Fruit fly (Drosophila melanogaster): ENCODE data around the gene CG14990.
A peak's percentile ranks its signal among the peaks of the same experiment; 100 is the strongest.

CG14990 gene

dm6 chr3L:4121589-4121988 lies 28.6 kb downstream of the CG14990 start:
- TF ChIP-seq CG5204 (GFP tag; optimal IDR thresholded peaks at IDR 0.05) = no peak
- TF ChIP-seq cic (GFP tag; optimal IDR thresholded peaks at IDR 0.05) = no peak
- TF ChIP-seq kay (GFP tag; ENCODE audit: borderline replicate concordance) = peak; percentile 65

dm6 chr3L:4122185-4122767 lies 29.3 kb downstream of the CG14990 start, which contains the start of gene Chd64:
Chd64 (minus strand) TSS chr3L:4122388.
- TF ChIP-seq CG33017 (tag; optimal IDR thresholded peaks at IDR 0.05) (peak; percentile 78), Hr96 (GFP tag; optimal IDR thresholded peaks at IDR 0.05) (peak; percentile 72), Mnt (GFP tag; optimal IDR thresholded peaks at IDR 0.05) (peak; percentile 68), Clk (GFP tag; optimal IDR thresholded peaks at IDR 0.05) (peak; percentile 1), bab1 (GFP tag; optimal IDR thresholded peaks at IDR 0.05) (peak; percentile 80), ovo (GFP tag; optimal IDR thresholded peaks at IDR 0.05) (peak; percentile 55), cnc (optimal IDR thresholded peaks at IDR 0.05) (no peak), CG1620 (GFP tag; optimal IDR thresholded peaks at IDR 0.05) (peak; percentile 45), Crg-1 (GFP tag; optimal IDR thresholded peaks at IDR 0.05) (peak; percentile 75), CG11617 (GFP tag; optimal IDR thresholded peaks at IDR 0.05) (peak; percentile 25), CG12768 (GFP tag; optimal IDR thresholded peaks at IDR 0.05) (peak; percentile 84), kay (GFP tag; ENCODE audit: borderline replicate concordance) (peak; percentile 96), cic (GFP tag; optimal IDR thresholded peaks at IDR 0.05) (peak; percentile 90), tj (GFP tag; optimal IDR thresholded peaks at IDR 0.05) (peak; percentile 56), CG7045 (GFP tag; optimal IDR thresholded peaks at IDR 0.05) (peak; percentile 53), CG5204 (GFP tag; optimal IDR thresholded peaks at IDR 0.05) (no peak), CG14711 (tag; optimal IDR thresholded peaks at IDR 0.05) (peak; percentile 55), pad (GFP tag; optimal IDR thresholded peaks at IDR 0.05) (peak; percentile 59), toe (GFP tag; optimal IDR thresholded peaks at IDR 0.05) (no peak), CG7101 (tag; optimal IDR thresholded peaks at IDR 0.05) (peak; percentile 83)

dm6 chr3L:4125709-4126108 lies 32.7 kb downstream of the CG14990 start:
- TF ChIP-seq pad (GFP tag; optimal IDR thresholded peaks at IDR 0.05) (no peak), tj (GFP tag; optimal IDR thresholded peaks at IDR 0.05) (no peak), bab1 (GFP tag; optimal IDR thresholded peaks at IDR 0.05) (no peak), toe (GFP tag; optimal IDR thresholded peaks at IDR 0.05) (no peak), CG1620 (GFP tag; optimal IDR thresholded peaks at IDR 0.05) (no peak), cnc (optimal IDR thresholded peaks at IDR 0.05) (no peak), ovo (GFP tag; optimal IDR thresholded peaks at IDR 0.05) (no peak), Clk (GFP tag; optimal IDR thresholded peaks at IDR 0.05) (no peak), CG12768 (GFP tag; optimal IDR thresholded peaks at IDR 0.05) (no peak), kay (GFP tag; ENCODE audit: borderline replicate concordance) (no peak), Mnt (GFP tag; optimal IDR thresholded peaks at IDR 0.05) (no peak), CG14711 (tag; optimal IDR thresholded peaks at IDR 0.05) (no peak), CG7045 (GFP tag; optimal IDR thresholded peaks at IDR 0.05) (no peak)

- TF ChIP-seq cic (GFP tag; optimal IDR thresholded peaks at IDR 0.05) (no peak), CG7101 (tag; optimal IDR thresholded peaks at IDR 0.05) (no peak)
Measured at dm6 chr3L:4128579-4128978, 35.6 kb downstream of the CG14990 start.

- TF ChIP-seq CG7045 (GFP tag; optimal IDR thresholded peaks at IDR 0.05) (no peak), CG5204 (GFP tag; optimal IDR thresholded peaks at IDR 0.05) (no peak), kay (GFP tag; ENCODE audit: borderline replicate concordance) (no peak), Clk (GFP tag; optimal IDR thresholded peaks at IDR 0.05) (no peak), CG7101 (tag; optimal IDR thresholded peaks at IDR 0.05) (no peak), Mnt (GFP tag; optimal IDR thresholded peaks at IDR 0.05) (peak; percentile 54), CG14711 (tag; optimal IDR thresholded peaks at IDR 0.05) (no peak), CG11617 (GFP tag; optimal IDR thresholded peaks at IDR 0.05) (no peak), toe (GFP tag; optimal IDR thresholded peaks at IDR 0.05) (no peak), CG33017 (tag; optimal IDR thresholded peaks at IDR 0.05) (no peak), pad (GFP tag; optimal IDR thresholded peaks at IDR 0.05) (no peak), Hr96 (GFP tag; optimal IDR thresholded peaks at IDR 0.05) (no peak), cic (GFP tag; optimal IDR thresholded peaks at IDR 0.05) (peak; percentile 88)
Measured at dm6 chr3L:4130743-4131142, 37.7 kb downstream of the CG14990 start.

dm6 chr3L:4132585-4132984 lies 39.6 kb downstream of the CG14990 start:
- TF ChIP-seq CG33017 (tag; optimal IDR thresholded peaks at IDR 0.05) (no peak), CG12768 (GFP tag; optimal IDR thresholded peaks at IDR 0.05) (peak; percentile 22), Clk (GFP tag; optimal IDR thresholded peaks at IDR 0.05) (no peak)

- TF ChIP-seq CG7101 (tag; optimal IDR thresholded peaks at IDR 0.05) (peak; percentile 17), Crg-1 (GFP tag; optimal IDR thresholded peaks at IDR 0.05) (no peak), cic (GFP tag; optimal IDR thresholded peaks at IDR 0.05) (peak; percentile 18), Mnt (GFP tag; optimal IDR thresholded peaks at IDR 0.05) (no peak), bab1 (GFP tag; optimal IDR thresholded peaks at IDR 0.05) (peak; percentile 61), pad (GFP tag; optimal IDR thresholded peaks at IDR 0.05) (peak; percentile 68), tj (GFP tag; optimal IDR thresholded peaks at IDR 0.05) (peak; percentile 15)
Measured at dm6 chr3L:4133724-4134678, 41.0 kb downstream of the CG14990 start, which contains the start of gene ens. ens (minus strand) TSS chr3L:4134550.

All from whole organism, adult.